Worm (Caenorhabditis elegans) whole organism, late embryonic: ENCODE results near the gene pho-7.

Experiments
- ceh-9 ChIP-seq: sonication (generic microtip); optimal IDR thresholded peaks from 2 replicates; lab custom pipeline; 2016; ENCODE audit warnings: mild to moderate bottlenecking, missing genetic modification characterization, inconsistent platforms, missing compliant biosample characterization
- elt-2 ChIP-seq: sonication (generic microtip); optimal IDR thresholded peaks from 2 replicates; lab custom pipeline; 2016; ENCODE audit warnings: missing genetic modification reagents, missing genetic modification characterization, missing compliant biosample characterization
- hlh-30 ChIP-seq: sonication (generic microtip); optimal IDR thresholded peaks from 2 replicates; lab custom pipeline; 2017; ENCODE audit warnings: antibody characterized with exemption, missing genetic modification characterization, missing compliant biosample characterization; ENCODE audit not compliant: insufficient read depth
- hlh-6 ChIP-seq: sonication (generic microtip); optimal IDR thresholded peaks from 2 replicates; lab custom pipeline; 2016; ENCODE audit warnings: missing genotype, missing genetic modification characterization, missing compliant biosample characterization
- nhr-11 ChIP-seq: fragments of 150-350 bp; optimal IDR thresholded peaks from 2 replicates; lab custom pipeline; 2014; ENCODE audit warnings: missing biosample characterization, missing genetic modification characterization
- pax-1 ChIP-seq: fragments of 150-350 bp; optimal IDR thresholded peaks from 2 replicates; lab custom pipeline; 2014; ENCODE audit warnings: missing biosample characterization, missing genetic modification characterization
- tbx-2 ChIP-seq: sonication (generic microtip); optimal IDR thresholded peaks from 2 replicates; lab custom pipeline; 2016; ENCODE audit warnings: missing genetic modification characterization, missing compliant biosample characterization

DNA sequence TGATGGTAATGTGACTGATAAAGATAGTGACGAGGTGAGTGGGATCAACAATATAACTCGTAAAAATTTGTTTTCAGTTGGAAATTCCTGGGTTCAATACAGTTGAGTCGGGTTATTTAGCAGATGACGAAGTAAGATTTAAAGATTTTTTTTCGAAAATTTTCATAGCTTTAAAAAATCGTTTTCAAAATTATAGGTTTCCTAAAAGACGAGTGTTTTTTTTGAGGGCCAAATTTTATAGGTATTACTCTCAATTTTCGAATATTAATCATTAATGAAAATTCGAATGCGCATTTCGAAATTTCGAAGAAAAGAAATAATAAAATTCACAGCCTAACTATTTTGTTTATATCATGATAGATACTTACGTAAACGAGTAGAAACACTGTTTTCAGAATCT is 30.0 kb upstream of the pho-7 start:
- no peak for TF ChIP-seq hlh-6 (tag; lab: Kevin White, UChicago)
- no peak for TF ChIP-seq ceh-9 (tag; lab: Kevin White, UChicago)
- no peak for TF ChIP-seq hlh-30 (tag; lab: Kevin White, UChicago)
- no peak for TF ChIP-seq elt-2 (tag; lab: Kevin White, UChicago)
- TF ChIP-seq pax-1 (tag; lab: Kevin White, UChicago), result no peak
- no peak for TF ChIP-seq nhr-11 (tag; lab: Kevin White, UChicago)
- TF ChIP-seq tbx-2 (tag; lab: Kevin White, UChicago), result no peak
